Worm (Caenorhabditis elegans): Measurements from ENCODE around the gene pot-2.

ce11 chrII:14525013-14525412 lies 1.0 kb downstream of the pot-2 start, which contains the start of gene F57C2.4:
- TF ChIP-seq nhr-77 (tag; optimal IDR thresholded peaks at IDR 0.05) = no peak
- no peak for TF ChIP-seq fkh-10 (GFP tag; optimal IDR thresholded peaks at IDR 0.05)
- no peak for TF ChIP-seq fos-1 (tag; optimal IDR thresholded peaks at IDR 0.05)
- no peak for TF ChIP-seq aly-2 (tag; optimal IDR thresholded peaks at IDR 0.05)
- TF ChIP-seq nhr-237 (tag; optimal IDR thresholded peaks at IDR 0.05) = no peak
- no peak for TF ChIP-seq skn-1 (tag; optimal IDR thresholded peaks at IDR 0.05)
- TF ChIP-seq nfya-1 (tag; optimal IDR thresholded peaks at IDR 0.05; ENCODE audit: insufficient read depth) = no peak
